Worm (Caenorhabditis elegans): ENCODE measurements around the gene F18E9.3.

- no peak for TF ChIP-seq lin-15B (tag; optimal IDR thresholded peaks at IDR 0.05)
- no peak for TF ChIP-seq zag-1 (tag; optimal IDR thresholded peaks at IDR 0.05)
- TF ChIP-seq pqm-1 (tag; optimal IDR thresholded peaks at IDR 0.05), result no peak
- TF ChIP-seq jun-1 (tag; optimal IDR thresholded peaks at IDR 0.05), result no peak
- TF ChIP-seq dpl-1 (GFP tag; optimal IDR thresholded peaks at IDR 0.05), result no peak
- TF ChIP-seq C16A3.4 (tag; optimal IDR thresholded peaks at IDR 0.05), result no peak
- TF ChIP-seq lin-35 (GFP tag; optimal IDR thresholded peaks at IDR 0.05), result peak in 1 of 2 experiments; percentile 0
- no peak for TF ChIP-seq hlh-17 (GFP tag; optimal IDR thresholded peaks at IDR 0.05; ENCODE audit: borderline replicate concordance)
- TF ChIP-seq unc-130 (tag; optimal IDR thresholded peaks at IDR 0.05), result no peak
- TF ChIP-seq lin-13 (GFP tag; optimal IDR thresholded peaks at IDR 0.05), result no peak
- TF ChIP-seq mab-9 (GFP tag; IDR thresholded peaks at IDR 0.05), result no peak
- no peak for TF ChIP-seq nhr-11 (tag; optimal IDR thresholded peaks at IDR 0.05)
- TF ChIP-seq mef-2 (tag; optimal IDR thresholded peaks at IDR 0.05), result no peak
- no peak for TF ChIP-seq lin-39 (tag; optimal IDR thresholded peaks at IDR 0.05)
Observed at ce11 chrX:8564451-8564795, 21.5 kb upstream of the F18E9.3 start.
